Fruit fly (Drosophila melanogaster) whole organism, embryonic: Measurements from ENCODE around the gene CG7289.

Experiments used
- BEAF-32 ChIP-seq: fragments of 200-800 bp; sonication (Bioruptor generic); optimal IDR thresholded peaks from 3 replicates; lab custom pipeline; 2017; ENCODE audit warnings: missing biosample characterization, missing genetic modification characterization, mild to moderate bottlenecking, moderate library complexity, missing genetic modification reagents
- Bdp1 ChIP-seq: fragments of 200-800 bp; sonication (Bioruptor generic); optimal IDR thresholded peaks from 3 replicates; lab custom pipeline; 2016; ENCODE audit warnings: missing biosample characterization, missing genetic modification characterization
- CG10147 ChIP-seq: fragments of 200-800 bp; sonication (Bioruptor generic); optimal IDR thresholded peaks from 2 replicates; lab custom pipeline; 2019; ENCODE audit warnings: missing biosample characterization, mild to moderate bottlenecking, missing genetic modification characterization, moderate library complexity
- CG10274 ChIP-seq: fragments of 200-800 bp; sonication (Bioruptor generic); optimal IDR thresholded peaks from 3 replicates; lab custom pipeline; 2017; ENCODE audit warnings: missing biosample characterization, mild to moderate bottlenecking, missing genetic modification characterization
- CG12071 ChIP-seq: fragments of 200-800 bp; sonication (Bioruptor generic); optimal IDR thresholded peaks from 3 replicates; lab custom pipeline; 2018; ENCODE audit warnings: missing biosample characterization, mild to moderate bottlenecking, missing genetic modification characterization
- CG12659 ChIP-seq: fragments of 200-800 bp; sonication (Bioruptor generic); optimal IDR thresholded peaks from 3 replicates; lab custom pipeline; 2017; ENCODE audit warnings: mild to moderate bottlenecking, missing biosample characterization, missing genetic modification reagents, missing genetic modification characterization
- CG12744 ChIP-seq: fragments of 200-800 bp; sonication (Bioruptor generic); optimal IDR thresholded peaks from 2 replicates; lab custom pipeline; 2016; ENCODE audit warnings: missing biosample characterization, missing genetic modification characterization
- CG13123 ChIP-seq: fragments of 200-800 bp; sonication (Bioruptor generic); optimal IDR thresholded peaks from 2 replicates; lab custom pipeline; 2016; ENCODE audit warnings: missing biosample characterization, missing genetic modification characterization
- CG13624 ChIP-seq: fragments of 200-800 bp; sonication (Bioruptor generic); optimal IDR thresholded peaks from 2 replicates; lab custom pipeline; 2016; ENCODE audit warnings: missing biosample characterization, missing genetic modification characterization
- CG15514 ChIP-seq: fragments of 200-800 bp; sonication (Bioruptor generic); optimal IDR thresholded peaks from 3 replicates; lab custom pipeline; 2017; ENCODE audit warnings: missing biosample characterization, missing genetic modification characterization, mild to moderate bottlenecking, moderate library complexity, missing genetic modification reagents
- CG15601 ChIP-seq: fragments of 200-800 bp; sonication (Bioruptor generic); optimal IDR thresholded peaks from 3 replicates; lab custom pipeline; 2019; ENCODE audit warnings: missing biosample characterization, mild to moderate bottlenecking, missing genetic modification characterization, moderate library complexity
- CG1603 ChIP-seq: fragments of 200-800 bp; sonication (Bioruptor generic); optimal IDR thresholded peaks from 2 replicates; lab custom pipeline; 2019; ENCODE audit warnings: missing biosample characterization, mild to moderate bottlenecking, missing genetic modification characterization, moderate library complexity
- CG16813 ChIP-seq: fragments of 200-800 bp; sonication (Bioruptor generic); IDR thresholded peaks from 3 replicates; pipeline ENCODE4 v1.3.6; 2022; ENCODE audit warnings: missing biosample characterization, missing genetic modification characterization; ENCODE audit not compliant: partially characterized antibody
- CG16863 ChIP-seq: fragments of 200-800 bp; sonication (Bioruptor generic); optimal IDR thresholded peaks from 3 replicates; lab custom pipeline; 2016; ENCODE audit warnings: missing biosample characterization, missing genetic modification characterization
- CG17829 ChIP-seq: fragments of 200-800 bp; optimal IDR thresholded peaks from 2 replicates; lab custom pipeline; 2019; ENCODE audit warnings: missing biosample characterization, mild to moderate bottlenecking, missing genetic modification characterization, moderate library complexity
- CG2199 ChIP-seq: fragments of 200-800 bp; sonication (Bioruptor generic); IDR thresholded peaks from 3 replicates; pipeline ENCODE4 v1.3.6; 2022; ENCODE audit warnings: missing biosample characterization, missing genetic modification characterization
- CG31388 ChIP-seq: fragments of 200-800 bp; sonication (Bioruptor generic); optimal IDR thresholded peaks from 2 replicates; lab custom pipeline; 2016; ENCODE audit warnings: missing biosample characterization, missing genetic modification characterization
- CG31441 ChIP-seq: fragments of 200-800 bp; sonication (Bioruptor generic); IDR thresholded peaks from 2 replicates; pipeline ENCODE4 v1.3.6; 2022; ENCODE audit warnings: missing biosample characterization, missing genetic modification characterization
- CG5953 ChIP-seq: fragments of 200-800 bp; sonication (Bioruptor generic); IDR thresholded peaks from 2 replicates; pipeline ENCODE4 v1.3.6; 2022; ENCODE audit warnings: missing biosample characterization, missing genetic modification characterization
- CG7271 ChIP-seq: fragments of 200-800 bp; sonication (Bioruptor generic); optimal IDR thresholded peaks from 2 replicates; lab custom pipeline; 2018; ENCODE audit warnings: missing biosample characterization, mild to moderate bottlenecking, missing genetic modification characterization, moderate library complexity
- CG7372 ChIP-seq: fragments of 200-800 bp; sonication (Bioruptor generic); IDR thresholded peaks from 2 replicates; pipeline ENCODE4 v1.3.6; 2022; ENCODE audit warnings: missing biosample characterization, missing genetic modification characterization
- CG8089 ChIP-seq: fragments of 200-800 bp; sonication (Bioruptor generic); optimal IDR thresholded peaks from 3 replicates; lab custom pipeline; 2016; ENCODE audit warnings: missing biosample characterization, missing genetic modification characterization
- CG8359 ChIP-seq: fragments of 200-800 bp; sonication (Bioruptor generic); optimal IDR thresholded peaks from 2 replicates; lab custom pipeline; 2017; ENCODE audit warnings: missing biosample characterization, mild to moderate bottlenecking, missing genetic modification characterization, borderline replicate concordance
- CG9437 ChIP-seq: fragments of 200-800 bp; sonication (Bioruptor generic); optimal IDR thresholded peaks from 2 replicates; lab custom pipeline; 2018; ENCODE audit warnings: missing biosample characterization, mild to moderate bottlenecking, missing genetic modification characterization
- GATAe ChIP-seq: fragments of 200-800 bp; sonication (Bioruptor generic); conservative IDR thresholded peaks from 2 replicates; pipeline ENCODE4 v1.3.6; 2022; ENCODE audit warnings: missing biosample characterization, missing genetic modification characterization
- HHEX ChIP-seq: fragments of 200-800 bp; sonication (Bioruptor generic); optimal IDR thresholded peaks from 3 replicates; lab custom pipeline; 2017; ENCODE audit warnings: missing biosample characterization, mild to moderate bottlenecking, missing genetic modification characterization, missing genetic modification reagents
- HLHmδ ChIP-seq: fragments of 200-800 bp; sonication (Bioruptor generic); optimal IDR thresholded peaks from 2 replicates; lab custom pipeline; 2018; ENCODE audit warnings: missing biosample characterization, mild to moderate bottlenecking, missing genetic modification characterization, moderate library complexity
- Hr39 ChIP-seq: fragments of >200 bp; optimal IDR thresholded peaks from 2 replicates; lab custom pipeline; 2017
- Myb ChIP-seq: fragments of 200-800 bp; sonication (Bioruptor generic); optimal IDR thresholded peaks from 2 replicates; lab custom pipeline; 2016; ENCODE audit warnings: missing biosample characterization, missing genetic modification characterization
- Opbp ChIP-seq: fragments of 200-800 bp; sonication (Bioruptor generic); IDR thresholded peaks from 3 replicates; pipeline ENCODE4 v1.3.6; 2022; ENCODE audit warnings: missing biosample characterization, missing genetic modification characterization; ENCODE audit not compliant: partially characterized antibody
- Six4 ChIP-seq: fragments of 200-800 bp; sonication (Bioruptor generic); optimal IDR thresholded peaks from 2 replicates; lab custom pipeline; 2016; ENCODE audit warnings: missing biosample characterization, missing genetic modification characterization
- dysf ChIP-seq: fragments of 200-800 bp; sonication (Bioruptor generic); IDR thresholded peaks from 3 replicates; pipeline ENCODE4 v1.3.6; 2022; ENCODE audit warnings: missing biosample characterization, missing genetic modification characterization
- ems ChIP-seq: fragments of 200-800 bp; sonication (Bioruptor generic); optimal IDR thresholded peaks from 3 replicates; lab custom pipeline; 2016; ENCODE audit warnings: missing biosample characterization, missing genetic modification characterization
- en ChIP-seq: fragments of 200-800 bp; sonication (Bioruptor generic); optimal IDR thresholded peaks from 2 replicates; lab custom pipeline; 2016; ENCODE audit warnings: missing biosample characterization, missing genetic modification characterization
- esg ChIP-seq: fragments of 200-800 bp; sonication (Bioruptor generic); conservative IDR thresholded peaks from 2 replicates; pipeline ENCODE4 v1.3.6; 2022; ENCODE audit warnings: missing biosample characterization, missing genetic modification characterization
- gcm2 ChIP-seq: fragments of 200-800 bp; sonication (Bioruptor generic); optimal IDR thresholded peaks from 2 replicates; lab custom pipeline; 2016; ENCODE audit warnings: missing biosample characterization, missing genetic modification characterization
- her ChIP-seq: fragments of 200-800 bp; sonication (Bioruptor generic); optimal IDR thresholded peaks from 2 replicates; lab custom pipeline; 2016; ENCODE audit warnings: missing biosample characterization, missing genetic modification characterization
- lola ChIP-seq, 3 experiments: fragments of >200 bp in 2 of 3; fragments of 200-800 bp in 1 of 3; sonication (Bioruptor generic) in 1 of 3; optimal IDR thresholded peaks; 2 replicates each; lab custom pipeline; 2017 to 2019; ENCODE audit warnings: missing biosample characterization in 3 of 3, missing genetic modification characterization in 3 of 3, mild to moderate bottlenecking in 1 of 3, moderate library complexity in 1 of 3
- lov ChIP-seq, 2 experiments: fragments of 200-800 bp in 1 of 2; fragments of >200 bp in 1 of 2; sonication (Bioruptor generic) in 1 of 2; IDR thresholded peaks in 1 of 2; optimal IDR thresholded peaks in 1 of 2; 2 replicates in 1 of 2; 3 replicates in 1 of 2; pipeline versions ENCODE4 v1.3.6 to Lab custom; 2017 to 2022; ENCODE audit warnings: missing biosample characterization in 1 of 2, missing genetic modification characterization in 1 of 2
- nerfin-1 ChIP-seq: fragments of 200-800 bp; sonication (Bioruptor generic); optimal IDR thresholded peaks from 3 replicates; lab custom pipeline; 2019; ENCODE audit warnings: missing biosample characterization, mild to moderate bottlenecking, missing genetic modification characterization, moderate library complexity
- oc ChIP-seq: fragments of 200-800 bp; sonication (Bioruptor generic); optimal IDR thresholded peaks from 2 replicates; lab custom pipeline; 2018; ENCODE audit warnings: missing biosample characterization, mild to moderate bottlenecking, missing genetic modification characterization, moderate library complexity
- pfk ChIP-seq: fragments of 200-800 bp; sonication (Bioruptor generic); optimal IDR thresholded peaks from 2 replicates; lab custom pipeline; 2018; ENCODE audit warnings: missing biosample characterization, mild to moderate bottlenecking, missing genetic modification characterization, moderate library complexity
- psq ChIP-seq: fragments of 200-800 bp; sonication (Bioruptor generic); optimal IDR thresholded peaks from 2 replicates; lab custom pipeline; 2017; ENCODE audit warnings: missing biosample characterization, missing genetic modification characterization
- sens ChIP-seq: fragments of 200-800 bp; sonication (Bioruptor generic); peaks from one replicate; lab custom pipeline; 2016; ENCODE audit warnings: missing biosample characterization, missing genetic modification characterization
- sisA ChIP-seq: fragments of 200-800 bp; sonication (Bioruptor generic); IDR thresholded peaks from 2 replicates; pipeline ENCODE4 v1.3.6; 2022; ENCODE audit warnings: missing biosample characterization, missing genetic modification characterization
- sr ChIP-seq: fragments of 200-800 bp; sonication (Bioruptor generic); IDR thresholded peaks from 3 replicates; pipeline ENCODE4 v1.3.6; 2022; ENCODE audit warnings: missing biosample characterization, missing genetic modification characterization
- tio ChIP-seq: fragments of 200-800 bp; sonication (Bioruptor generic); optimal IDR thresholded peaks from 2 replicates; lab custom pipeline; 2017; ENCODE audit warnings: missing biosample characterization, missing genetic modification characterization, inconsistent platforms
- trem ChIP-seq: fragments of 200-800 bp; optimal IDR thresholded peaks from 3 replicates; lab custom pipeline; 2019; ENCODE audit warnings: missing biosample characterization, mild to moderate bottlenecking, missing genetic modification characterization, moderate library complexity
- twi ChIP-seq: fragments of 200-800 bp; optimal IDR thresholded peaks from 2 replicates; lab custom pipeline; 2019; ENCODE audit warnings: missing biosample characterization, mild to moderate bottlenecking, missing genetic modification characterization, moderate library complexity
- zfh1 ChIP-seq: fragments of 200-800 bp; sonication (Bioruptor generic); IDR thresholded peaks from 3 replicates; pipeline ENCODE4 v1.3.6; 2022; ENCODE audit warnings: missing biosample characterization, missing genetic modification characterization

The CG7289 gene

DNA sequence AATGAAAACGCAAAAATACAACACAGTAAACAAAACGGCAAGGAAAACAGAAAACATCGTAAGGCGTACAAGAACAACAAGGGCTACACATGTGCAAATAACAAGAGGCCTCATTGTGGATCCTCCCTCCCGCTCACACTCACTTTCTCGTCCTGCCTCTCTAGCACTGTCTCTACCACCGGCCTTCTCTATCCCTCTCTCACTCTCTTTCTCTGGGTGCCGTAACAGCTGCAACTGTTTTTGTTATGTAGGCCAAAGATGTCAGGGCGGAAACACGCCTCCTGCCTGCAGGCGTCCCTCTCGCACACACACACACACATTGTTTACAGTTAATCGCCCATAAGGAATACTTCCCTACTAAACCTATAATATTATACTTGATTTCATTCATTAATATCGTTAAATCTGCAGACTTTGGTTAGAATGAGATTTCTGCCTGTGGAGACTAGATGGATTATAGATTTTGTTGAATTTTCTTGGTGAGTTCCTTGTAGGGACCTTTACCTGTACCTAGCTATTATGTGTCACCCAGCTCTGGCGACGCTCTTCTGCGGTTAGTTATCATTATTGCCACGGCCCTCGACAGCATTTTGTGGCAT lies 31.9 kb downstream of the CG7289 start (continued):
- TF ChIP-seq twi (peak; percentile 88), CG15514 (GFP tag; lab: Kevin White, UChicago) (peak; percentile 4), oc (tag; lab: Kevin White, UChicago) (no peak), CG1603 (tag; lab: Kevin White, UChicago) (peak; percentile 5), GATAe (GFP tag; lab: Robert Waterston, UW) (no peak), CG12659 (GFP tag; lab: Kevin White, UChicago) (no peak), HHEX (GFP tag; lab: Kevin White, UChicago) (no peak), CG31441 (GFP tag; lab: Robert Waterston, UW) (no peak), lola (GFP tag; optimal IDR thresholded peaks at IDR 0.05; lab: Kevin White, UChicago) (no peak), CG17829 (tag; lab: Kevin White, UChicago) (no peak), CG16813 (GFP tag; lab: Robert Waterston, UW) (no peak), psq (no peak), Myb (GFP tag; lab: Kevin White, UChicago) (no peak), CG12071 (GFP tag; lab: Kevin White, UChicago) (no peak), CG16863 (GFP tag; lab: Kevin White, UChicago) (no peak), Bdp1 (GFP tag; lab: Kevin White, UChicago) (no peak), CG2199 (GFP tag; lab: Robert Waterston, UW) (no peak), tio (no peak), gcm2 (GFP tag; lab: Kevin White, UChicago) (no peak), sr (GFP tag; lab: Robert Waterston, UW) (no peak), Opbp (no peak), CG12744 (no peak), en (GFP tag; lab: Kevin White, UChicago) (no peak), zfh1 (GFP tag; lab: Robert Waterston, UW) (peak; percentile 18; the same call in 1 of the 3 replicates), Hr39 (lab: Kevin White, UChicago) (no peak), dysf (GFP tag; lab: Robert Waterston, UW) (0 out of 3 replicates have a peak, but pooled peaks have one; percentile 11), CG10274 (GFP tag; lab: Kevin White, UChicago) (no peak), ems (GFP tag; lab: Kevin White, UChicago) (no peak), trem (no peak), her (GFP tag; lab: Kevin White, UChicago) (no peak), CG9437 (no peak), Six4 (GFP tag; lab: Kevin White, UChicago) (no peak), CG31388 (GFP tag; lab: Kevin White, UChicago) (no peak), nerfin-1 (tag; lab: Kevin White, UChicago) (no peak), CG7372 (GFP tag; lab: Robert Waterston, UW) (no peak), esg (GFP tag; lab: Robert Waterston, UW) (no peak), CG8089 (GFP tag; lab: Kevin White, UChicago) (no peak), CG13123 (GFP tag; lab: Kevin White, UChicago) (no peak), BEAF-32 (GFP tag; lab: Kevin White, UChicago) (no peak), CG5953 (GFP tag; lab: Robert Waterston, UW) (no peak), CG15601 (tag; lab: Kevin White, UChicago) (no peak), CG8359 (GFP tag; lab: Kevin White, UChicago) (no peak), CG7271 (tag; lab: Kevin White, UChicago) (peak; percentile 8), sisA (GFP tag; lab: Robert Waterston, UW) (no peak), sens (GFP tag; lab: Kevin White, UChicago) (peak; percentile 30), pfk (GFP tag; lab: Kevin White, UChicago) (no peak), lov (optimal IDR thresholded peaks at IDR 0.05; lab: Kevin White, UChicago) (no peak), lov (GFP tag; IDR thresholded peaks at IDR 0.05; lab: Robert Waterston, UW) (no peak), CG10147 (no peak), CG13624 (no peak), HLHmδ (GFP tag; lab: Kevin White, UChicago) (no peak)
